Fruit fly (Drosophila melanogaster) whole organism, embryonic: ENCODE measurements around the gene cno.

ENCODE experiments used
- Blimp-1 ChIP-seq: fragments of 200-800 bp; sonication (Bioruptor generic); optimal IDR thresholded peaks from 3 replicates; lab custom pipeline; 2018; ENCODE audit warnings: missing biosample characterization, missing genetic modification characterization, mild to moderate bottlenecking, moderate library complexity, missing genetic modification reagents
- BtbVII ChIP-seq: fragments of 200-800 bp; sonication (Bioruptor generic); optimal IDR thresholded peaks from 3 replicates; lab custom pipeline; 2017; ENCODE audit warnings: missing biosample characterization, mild to moderate bottlenecking, missing genetic modification characterization
- CG10267 ChIP-seq: fragments of 200-800 bp; sonication (Bioruptor generic); optimal IDR thresholded peaks from 2 replicates; lab custom pipeline; 2018; ENCODE audit warnings: missing biosample characterization, mild to moderate bottlenecking, missing genetic modification characterization, moderate library complexity
- CG10543 ChIP-seq: fragments of 200-800 bp; sonication (Bioruptor generic); optimal IDR thresholded peaks from 3 replicates; lab custom pipeline; 2017; ENCODE audit warnings: missing biosample characterization, mild to moderate bottlenecking, missing genetic modification characterization, moderate library complexity
- CG10979 ChIP-seq: fragments of 200-800 bp; sonication (Bioruptor generic); optimal IDR thresholded peaks from 2 replicates; lab custom pipeline; 2018; ENCODE audit warnings: missing biosample characterization, mild to moderate bottlenecking, missing genetic modification characterization, moderate library complexity
- CG12769 ChIP-seq: fragments of 200-800 bp; sonication (Bioruptor generic); optimal IDR thresholded peaks from 2 replicates; lab custom pipeline; 2019; ENCODE audit warnings: missing biosample characterization, mild to moderate bottlenecking, missing genetic modification characterization, moderate library complexity
- CG13424 ChIP-seq: fragments of 200-800 bp; sonication (Bioruptor generic); optimal IDR thresholded peaks from 2 replicates; lab custom pipeline; 2019; ENCODE audit warnings: missing biosample characterization, mild to moderate bottlenecking, missing genetic modification characterization, moderate library complexity
- CG14710 ChIP-seq: fragments of 200-800 bp; sonication (Bioruptor generic); optimal IDR thresholded peaks from 3 replicates; lab custom pipeline; 2019; ENCODE audit warnings: missing biosample characterization, mild to moderate bottlenecking, missing genetic modification characterization, moderate library complexity
- CG1602 ChIP-seq: fragments of 200-800 bp; sonication (Bioruptor generic); optimal IDR thresholded peaks from 3 replicates; lab custom pipeline; 2016; ENCODE audit warnings: missing biosample characterization, missing genetic modification characterization
- CG16815 ChIP-seq: fragments of 200-800 bp; sonication (Bioruptor generic); optimal IDR thresholded peaks from 3 replicates; lab custom pipeline; 2017; ENCODE audit warnings: missing biosample characterization, mild to moderate bottlenecking, missing genetic modification characterization
- CG17829 ChIP-seq: fragments of 200-800 bp; optimal IDR thresholded peaks from 2 replicates; lab custom pipeline; 2019; ENCODE audit warnings: missing biosample characterization, mild to moderate bottlenecking, missing genetic modification characterization, moderate library complexity
- CG18011 ChIP-seq: fragments of 200-800 bp; sonication (Bioruptor generic); optimal IDR thresholded peaks from 2 replicates; lab custom pipeline; 2017; ENCODE audit warnings: missing biosample characterization, missing genetic modification characterization, mild to moderate bottlenecking, moderate library complexity, missing genotype
- CG18599 ChIP-seq: fragments of 200-800 bp; sonication (Bioruptor generic); optimal IDR thresholded peaks from 3 replicates; lab custom pipeline; 2017; ENCODE audit warnings: missing biosample characterization, missing genetic modification characterization, mild to moderate bottlenecking, moderate library complexity, missing genetic modification reagents
- CG31441 ChIP-seq: fragments of 200-800 bp; sonication (Bioruptor generic); IDR thresholded peaks from 2 replicates; pipeline ENCODE4 v1.3.6; 2022; ENCODE audit warnings: missing biosample characterization, missing genetic modification characterization
- CG7271 ChIP-seq: fragments of 200-800 bp; sonication (Bioruptor generic); optimal IDR thresholded peaks from 2 replicates; lab custom pipeline; 2018; ENCODE audit warnings: missing biosample characterization, mild to moderate bottlenecking, missing genetic modification characterization, moderate library complexity
- CG8290 ChIP-seq, 3 experiments: fragments of 200-800 bp; sonication (Bioruptor generic); optimal IDR thresholded peaks; 2 replicates each; lab custom pipeline; 2016 to 2019; ENCODE audit warnings: missing biosample characterization in 3 of 3, missing genetic modification characterization in 3 of 3, mild to moderate bottlenecking in 2 of 3, moderate library complexity in 1 of 3
- CG8944 ChIP-seq: fragments of 200-800 bp; sonication (Bioruptor generic); optimal IDR thresholded peaks from 3 replicates; lab custom pipeline; 2016; ENCODE audit warnings: missing biosample characterization, missing genetic modification characterization
- CG9609 ChIP-seq: fragments of 200-800 bp; sonication (Bioruptor generic); optimal IDR thresholded peaks from 3 replicates; lab custom pipeline; 2016; ENCODE audit warnings: missing biosample characterization, missing genetic modification characterization
- D19B ChIP-seq: fragments of 200-800 bp; sonication (Bioruptor generic); optimal IDR thresholded peaks from 2 replicates; lab custom pipeline; 2017; ENCODE audit warnings: missing biosample characterization, mild to moderate bottlenecking, missing genetic modification characterization
- Ets65A ChIP-seq: fragments of 200-800 bp; sonication (Bioruptor generic); peaks from one replicate; lab custom pipeline; 2016; ENCODE audit warnings: missing biosample characterization, missing genetic modification characterization
- Hr51 ChIP-seq, 2 experiments: fragments of 200-800 bp; sonication (Bioruptor generic); optimal IDR thresholded peaks; 2 replicates in 1 of 2; 3 replicates in 1 of 2; lab custom pipeline; 2016 to 2018; ENCODE audit warnings: missing biosample characterization in 2 of 2, missing genetic modification characterization in 2 of 2, mild to moderate bottlenecking in 1 of 2, moderate library complexity in 1 of 2
- Jarid2 ChIP-seq: fragments of 200-800 bp; sonication (Bioruptor generic); optimal IDR thresholded peaks from 3 replicates; lab custom pipeline; 2017; ENCODE audit warnings: mild to moderate bottlenecking, missing biosample characterization, missing genetic modification reagents, missing genetic modification characterization
- Max ChIP-seq: fragments of 200-800 bp; sonication (Bioruptor generic); optimal IDR thresholded peaks from 2 replicates; lab custom pipeline; 2016; ENCODE audit warnings: missing biosample characterization, mild to moderate bottlenecking, missing genetic modification characterization
- Mrtf ChIP-seq: fragments of 200-800 bp; sonication (Bioruptor generic); IDR thresholded peaks from 3 replicates; pipeline ENCODE4 v1.3.6; 2022; ENCODE audit warnings: missing biosample characterization, missing genetic modification characterization
- Oli ChIP-seq: fragments of 200-800 bp; sonication (Bioruptor generic); optimal IDR thresholded peaks from 2 replicates; lab custom pipeline; 2018; ENCODE audit warnings: missing biosample characterization, mild to moderate bottlenecking, missing genetic modification characterization, moderate library complexity
- Usf ChIP-seq: fragments of 200-800 bp; sonication (Bioruptor generic); optimal IDR thresholded peaks from 2 replicates; lab custom pipeline; 2017; ENCODE audit warnings: missing genotype, missing biosample characterization, missing genetic modification characterization
- abd-A ChIP-seq: fragments of 200-800 bp; sonication (Bioruptor generic); optimal IDR thresholded peaks from 3 replicates; lab custom pipeline; 2019; ENCODE audit warnings: missing biosample characterization, mild to moderate bottlenecking, missing genetic modification characterization, moderate library complexity
- ara ChIP-seq: fragments of 200-800 bp; sonication (Bioruptor generic); IDR thresholded peaks from 2 replicates; pipeline ENCODE4 v1.3.6; 2022; ENCODE audit warnings: missing biosample characterization, missing genetic modification characterization
- chif ChIP-seq, 2 experiments: fragments of 200-800 bp; sonication (Bioruptor generic); optimal IDR thresholded peaks; 3 replicates each; lab custom pipeline; 2016; ENCODE audit warnings: missing biosample characterization in 2 of 2, missing genetic modification characterization in 2 of 2
- fd96Cb ChIP-seq: fragments of 200-800 bp; sonication (Bioruptor generic); optimal IDR thresholded peaks from 2 replicates; lab custom pipeline; 2018; ENCODE audit warnings: missing biosample characterization, mild to moderate bottlenecking, missing genetic modification characterization, moderate library complexity
- gem ChIP-seq: fragments of 200-800 bp; sonication (Bioruptor generic); optimal IDR thresholded peaks from 2 replicates; lab custom pipeline; 2019; ENCODE audit warnings: missing biosample characterization, mild to moderate bottlenecking, missing genetic modification characterization, moderate library complexity
- jigr1 ChIP-seq: fragments of 200-800 bp; sonication (Bioruptor generic); IDR thresholded peaks from 3 replicates; pipeline ENCODE4 v1.3.6; 2022; ENCODE audit warnings: missing biosample characterization, missing genetic modification characterization
- jumu ChIP-seq: fragments of 200-800 bp; sonication (Bioruptor generic); optimal IDR thresholded peaks from 3 replicates; lab custom pipeline; 2016; ENCODE audit warnings: missing biosample characterization, missing genetic modification characterization
- nerfin-2 ChIP-seq: fragments of 200-800 bp; sonication (Bioruptor generic); IDR thresholded peaks from 2 replicates; pipeline ENCODE4 v1.3.6; 2022; ENCODE audit warnings: missing biosample characterization, missing genetic modification characterization; ENCODE audit not compliant: partially characterized antibody
- nmo ChIP-seq: fragments of 200-800 bp; sonication (Bioruptor generic); optimal IDR thresholded peaks from 2 replicates; lab custom pipeline; 2018; ENCODE audit warnings: missing biosample characterization, mild to moderate bottlenecking, missing genetic modification characterization, moderate library complexity
- oc ChIP-seq: fragments of 200-800 bp; sonication (Bioruptor generic); optimal IDR thresholded peaks from 2 replicates; lab custom pipeline; 2018; ENCODE audit warnings: missing biosample characterization, mild to moderate bottlenecking, missing genetic modification characterization, moderate library complexity
- odd ChIP-seq: fragments of 200-800 bp; sonication (Bioruptor generic); optimal IDR thresholded peaks from 2 replicates; lab custom pipeline; 2017; ENCODE audit warnings: missing biosample characterization, mild to moderate bottlenecking, missing genetic modification characterization
- pan ChIP-seq, 4 experiments: fragments of >200 bp in 3 of 4; fragments of 200-800 bp in 1 of 4; sonication (Bioruptor generic) in 1 of 4; optimal IDR thresholded peaks in 3 of 4; IDR thresholded peaks in 1 of 4; 2 replicates each; pipeline versions ENCODE4 v1.3.6 to Lab custom; 2017 to 2022; ENCODE audit warnings: missing biosample characterization in 2 of 4, missing genetic modification characterization in 2 of 4, mixed read lengths in 1 of 4
- sens ChIP-seq: fragments of 200-800 bp; sonication (Bioruptor generic); peaks from one replicate; lab custom pipeline; 2016; ENCODE audit warnings: missing biosample characterization, missing genetic modification characterization
- seq ChIP-seq: fragments of 200-800 bp; sonication (Bioruptor generic); IDR thresholded peaks from 2 replicates; pipeline ENCODE4 v1.3.6; 2022; ENCODE audit warnings: missing biosample characterization, missing genetic modification characterization
- tll ChIP-seq, 2 experiments: fragments of 200-800 bp in 1 of 2; fragments of >200 bp in 1 of 2; sonication (Bioruptor generic) in 1 of 2; optimal IDR thresholded peaks; 2 replicates each; lab custom pipeline; 2017 to 2019; ENCODE audit warnings: missing biosample characterization in 2 of 2, missing genetic modification characterization in 2 of 2, mild to moderate bottlenecking in 1 of 2, moderate library complexity in 1 of 2
- trem ChIP-seq: fragments of 200-800 bp; optimal IDR thresholded peaks from 3 replicates; lab custom pipeline; 2019; ENCODE audit warnings: missing biosample characterization, mild to moderate bottlenecking, missing genetic modification characterization, moderate library complexity
- wdn ChIP-seq: fragments of 200-800 bp; sonication (Bioruptor generic); IDR thresholded peaks from 2 replicates; pipeline ENCODE4 v1.3.6; 2022; ENCODE audit warnings: missing biosample characterization, missing genetic modification characterization
- zfh1 ChIP-seq: fragments of 200-800 bp; sonication (Bioruptor generic); IDR thresholded peaks from 3 replicates; pipeline ENCODE4 v1.3.6; 2022; ENCODE audit warnings: missing biosample characterization, missing genetic modification characterization

cno gene

dm6 chr3R:5122266-5123096, 94.8 kb downstream of the cno start (continued):
- peak; percentile 81 for TF ChIP-seq D19B (GFP tag; lab: Kevin White, UChicago)
- TF ChIP-seq CG13424 (tag; lab: Kevin White, UChicago) = no peak
- TF ChIP-seq Oli = peak; percentile 5
- TF ChIP-seq oc (tag; lab: Kevin White, UChicago) = peak; percentile 89
- TF ChIP-seq CG16815 (GFP tag; lab: Kevin White, UChicago) = no peak
- TF ChIP-seq abd-A (tag; lab: Kevin White, UChicago) = peak; percentile 40
- TF ChIP-seq gem (tag; lab: Kevin White, UChicago) = peak; percentile 43
- no peak for TF ChIP-seq CG12769
- TF ChIP-seq jumu (GFP tag; lab: Kevin White, UChicago) = peak; percentile 13
- TF ChIP-seq CG17829 = peak; percentile 23
- peak in 1 of 2 experiments; percentile 36 for TF ChIP-seq Hr51 (GFP tag; optimal IDR thresholded peaks at IDR 0.05; lab: Kevin White, UChicago)
- no peak for TF ChIP-seq seq
- 0 out of 3 replicates have a peak, but pooled peaks have one; percentile 22 for TF ChIP-seq zfh1 (GFP tag; lab: Robert Waterston, UW)
- TF ChIP-seq CG14710 (tag; lab: Kevin White, UChicago) = peak; percentile 20
- no peak for TF ChIP-seq tll (GFP tag; optimal IDR thresholded peaks at IDR 0.05; lab: Kevin White, UChicago)
- TF ChIP-seq CG31441 (GFP tag; lab: Robert Waterston, UW) = peak; percentile 12; the same call in 1 of the 2 replicates
- TF ChIP-seq CG10543 (GFP tag; lab: Kevin White, UChicago) = peak; percentile 42
- no peak for TF ChIP-seq Max (GFP tag; lab: Kevin White, UChicago)
- TF ChIP-seq odd (GFP tag; lab: Kevin White, UChicago) = no peak
- TF ChIP-seq sens = peak; percentile 83
- peak; percentile 21 for TF ChIP-seq trem
- TF ChIP-seq fd96Cb (tag; lab: Kevin White, UChicago) = peak; percentile 16
- no peak for TF ChIP-seq Blimp-1 (GFP tag; lab: Kevin White, UChicago)

- TF ChIP-seq Jarid2 = no peak
- peak; percentile 2 for TF ChIP-seq Ets65A
- no peak for TF ChIP-seq pan (optimal IDR thresholded peaks at IDR 0.05; lab: Kevin White, UChicago)
- TF ChIP-seq pan (GFP tag; optimal IDR thresholded peaks at IDR 0.05 in 1 of 2, IDR thresholded peaks at IDR 0.05 in 1 of 2) = peak in 1 of 2 experiments; percentile 4
- peak; percentile 38 for TF ChIP-seq nmo (GFP tag; lab: Kevin White, UChicago)
- peak; percentile 28 for TF ChIP-seq CG12769
- no peak for TF ChIP-seq nerfin-2
- TF ChIP-seq CG10267 (tag; lab: Kevin White, UChicago) = peak; percentile 10
- TF ChIP-seq CG1602 (GFP tag; lab: Kevin White, UChicago) = no peak
- no peak for TF ChIP-seq CG9609 (GFP tag; lab: Kevin White, UChicago)
- no peak for TF ChIP-seq jigr1 (GFP tag; lab: Robert Waterston, UW)
- TF ChIP-seq Mrtf (GFP tag; lab: Robert Waterston, UW) = no peak
- no peak for TF ChIP-seq BtbVII (GFP tag; lab: Kevin White, UChicago)
- peak; percentile 70 for TF ChIP-seq CG18599 (GFP tag; lab: Kevin White, UChicago)
- TF ChIP-seq CG8290 (GFP tag; optimal IDR thresholded peaks at IDR 0.05; lab: Kevin White, UChicago) = no peak
- TF ChIP-seq CG8290 (tag; optimal IDR thresholded peaks at IDR 0.05; lab: Kevin White, UChicago) = peak in 1 of 2 experiments; percentile 48
- no peak for TF ChIP-seq Max (GFP tag; lab: Kevin White, UChicago)
- TF ChIP-seq chif (GFP tag; optimal IDR thresholded peaks at IDR 0.05; lab: Kevin White, UChicago) = peak in 1 of 2 experiments; percentile 27
- no peak for TF ChIP-seq CG7271 (tag; lab: Kevin White, UChicago)
- TF ChIP-seq sens = peak; percentile 78
- TF ChIP-seq ara (GFP tag; lab: Robert Waterston, UW) = 0 out of 2 replicates have a peak, but pooled peaks have one; percentile 9
- TF ChIP-seq odd (GFP tag; lab: Kevin White, UChicago) = no peak
- TF ChIP-seq Usf (GFP tag; lab: Kevin White, UChicago) = no peak
- TF ChIP-seq CG10979 = peak; percentile 50
- no peak for TF ChIP-seq wdn (GFP tag; lab: Robert Waterston, UW)
- no peak for TF ChIP-seq CG8944
- TF ChIP-seq CG18011 (GFP tag; lab: Kevin White, UChicago) = no peak
Observed at dm6 chr3R:5120461-5121214, 96.6 kb downstream of the cno start.
